Worm (Caenorhabditis elegans) whole organism, L1 larva: ENCODE results near the gene nhr-48.

Experiments used
- aly-2 ChIP-seq: fragments of 150-350 bp; optimal IDR thresholded peaks from 2 replicates; lab custom pipeline; 2014; ENCODE audit warnings: missing biosample characterization, missing genetic modification characterization
- blmp-1 ChIP-seq: fragments of 150-350 bp; optimal IDR thresholded peaks from 2 replicates; lab custom pipeline; 2014; ENCODE audit warnings: missing biosample characterization, missing genetic modification characterization
- fkh-8 ChIP-seq: sonication (generic microtip); optimal IDR thresholded peaks from 2 replicates; lab custom pipeline; 2016; ENCODE audit warnings: mild to moderate bottlenecking, missing genetic modification characterization, missing compliant biosample characterization
- lin-13 ChIP-seq: fragments of 150-350 bp; optimal IDR thresholded peaks from 2 replicates; lab custom pipeline; 2014; ENCODE audit warnings: missing biosample characterization, missing genetic modification reagents, missing genetic modification characterization
- lin-15B ChIP-seq: fragments of 150-350 bp; sonication (generic microtip); optimal IDR thresholded peaks from 3 replicates; lab custom pipeline; 2014; ENCODE audit warnings: missing biosample characterization, missing genetic modification characterization
- lin-35 ChIP-seq, 2 experiments: fragments of 150-350 bp; optimal IDR thresholded peaks; 2 replicates each; lab custom pipeline; 2014; ENCODE audit warnings: missing biosample characterization in 2 of 2, missing genetic modification characterization in 2 of 2, missing genetic modification reagents in 2 of 2
- mdl-1 ChIP-seq, 2 experiments: fragments of 150-350 bp; optimal IDR thresholded peaks; 2 replicates each; lab custom pipeline; 2014 to 2017; ENCODE audit warnings: missing biosample characterization in 2 of 2, missing genetic modification characterization in 2 of 2, inconsistent platforms in 1 of 2
- mep-1 ChIP-seq: fragments of 150-350 bp; optimal IDR thresholded peaks from 2 replicates; lab custom pipeline; 2014; ENCODE audit warnings: missing biosample characterization, missing genetic modification characterization
- nhr-11 ChIP-seq: fragments of 150-350 bp; optimal IDR thresholded peaks from 2 replicates; lab custom pipeline; 2014; ENCODE audit warnings: missing biosample characterization, missing genetic modification characterization
- nhr-90 ChIP-seq: sonication (generic microtip); optimal IDR thresholded peaks from 2 replicates; lab custom pipeline; 2016; ENCODE audit warnings: mild to moderate bottlenecking, missing genetic modification characterization, missing compliant biosample characterization; ENCODE audit not compliant: poor library complexity
- pag-3 ChIP-seq: sonication (generic microtip); optimal IDR thresholded peaks from 2 replicates; lab custom pipeline; 2017; ENCODE audit warnings: missing genetic modification characterization, mild to moderate bottlenecking, missing compliant biosample characterization, antibody characterized with exemption, borderline replicate concordance; ENCODE audit not compliant: insufficient read depth
- sptf-1 ChIP-seq: fragments of 150-350 bp; optimal IDR thresholded peaks from 2 replicates; lab custom pipeline; 2014; ENCODE audit warnings: missing biosample characterization, missing genetic modification characterization

DNA sequence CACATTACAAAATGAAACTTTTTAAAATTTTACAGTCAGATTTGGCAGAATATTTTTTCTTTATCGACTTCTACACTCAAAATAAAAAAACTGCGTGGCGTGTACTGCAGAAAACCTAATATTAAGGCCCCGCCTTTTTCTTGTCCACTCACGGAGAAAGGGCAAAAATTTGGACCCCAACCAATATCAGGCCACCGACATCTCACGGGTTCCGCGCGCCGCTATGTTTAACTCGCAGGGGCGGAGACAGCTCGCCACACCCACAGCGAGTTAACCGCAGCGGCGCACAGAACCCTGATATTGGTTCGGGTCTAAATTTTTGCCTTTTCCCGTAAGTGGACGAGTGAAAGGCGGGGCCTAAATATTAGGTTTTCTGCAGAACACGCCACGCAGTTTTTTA, 44.3 kb upstream of the nhr-48 start:
- TF ChIP-seq lin-35 (GFP tag; optimal IDR thresholded peaks at IDR 0.05; lab: Kevin White, UChicago) = no peak
- TF ChIP-seq nhr-90 = no peak
- TF ChIP-seq mep-1 = no peak
- no peak for TF ChIP-seq lin-13 (GFP tag; lab: Kevin White, UChicago)
- TF ChIP-seq pag-3 (tag; lab: Kevin White, UChicago) = no peak
- no peak for TF ChIP-seq blmp-1
- TF ChIP-seq fkh-8 (tag; lab: Kevin White, UChicago) = no peak
- no peak for TF ChIP-seq sptf-1 (tag; lab: Kevin White, UChicago)
- TF ChIP-seq aly-2 (tag; lab: Kevin White, UChicago) = no peak
- TF ChIP-seq nhr-11 = no peak
- TF ChIP-seq lin-15B (tag; lab: Kevin White, UChicago) = no peak
- no peak for TF ChIP-seq mdl-1 (tag; optimal IDR thresholded peaks at IDR 0.05; lab: Kevin White, UChicago)
